Worm (Caenorhabditis elegans) whole organism, mixed stage, embryonic: ENCODE measurements around the gene mttu-1.

Source experiments
- ces-1 ChIP-seq: fragments of 150-350 bp; optimal IDR thresholded peaks from 2 replicates; lab custom pipeline; 2014; ENCODE audit warnings: missing biosample characterization, missing genetic modification reagents, missing genetic modification characterization
- drap-1 ChIP-seq: fragments of 200-800 bp; sonication (Bioruptor generic); optimal IDR thresholded peaks from 3 replicates; lab custom pipeline; 2018; ENCODE audit warnings: mild to moderate bottlenecking, missing genetic modification characterization, missing compliant biosample characterization
- lsy-2 ChIP-seq: fragments of 150-350 bp; optimal IDR thresholded peaks from 2 replicates; lab custom pipeline; 2014; ENCODE audit warnings: missing biosample characterization, missing genetic modification characterization
- nhr-28 ChIP-seq: fragments of 150-350 bp; optimal IDR thresholded peaks from 2 replicates; lab custom pipeline; 2014; ENCODE audit warnings: missing biosample characterization, missing genetic modification characterization
- nhr-76 ChIP-seq: sonication (generic microtip); optimal IDR thresholded peaks from 2 replicates; lab custom pipeline; 2017; ENCODE audit warnings: missing biosample characterization, missing genetic modification characterization
- tbx-8 ChIP-seq: fragments of 200-800 bp; sonication (Bioruptor generic); optimal IDR thresholded peaks from 2 replicates; lab custom pipeline; 2018; ENCODE audit warnings: mild to moderate bottlenecking, missing genetic modification characterization, moderate library complexity, missing compliant biosample characterization
- unc-62 ChIP-seq: fragments of 150-350 bp; optimal IDR thresholded peaks from 2 replicates; lab custom pipeline; 2014; ENCODE audit warnings: missing biosample characterization, missing genetic modification reagents, missing genetic modification characterization
- ztf-11 ChIP-seq: fragments of 150-350 bp; optimal IDR thresholded peaks from 2 replicates; lab custom pipeline; 2014; ENCODE audit warnings: missing biosample characterization, missing genetic modification characterization

ce11 chrIV:11344288-11344687 lies 47.6 kb upstream of the mttu-1 start:
- TF ChIP-seq tbx-8 (GFP tag; lab: Kevin White, UChicago) (no peak), ztf-11 (tag; lab: Kevin White, UChicago) (no peak), ces-1 (GFP tag; lab: Kevin White, UChicago) (no peak), drap-1 (GFP tag; lab: Kevin White, UChicago) (no peak), unc-62 (GFP tag; lab: Kevin White, UChicago) (no peak), lsy-2 (no peak), nhr-28 (tag; lab: Kevin White, UChicago) (no peak), nhr-76 (tag; lab: Kevin White, UChicago) (no peak)
